Worm (Caenorhabditis elegans): ENCODE measurements around the gene cest-9.2.

ce11 chrX:12184393-12184792, 37.5 kb upstream of the cest-9.2 start:
- TF ChIP-seq alr-1 (tag; optimal IDR thresholded peaks at IDR 0.05) (no peak), mab-5 (tag; optimal IDR thresholded peaks at IDR 0.05) (no peak), nhr-25 (tag; optimal IDR thresholded peaks at IDR 0.05) (no peak), mdl-1 (tag; optimal IDR thresholded peaks at IDR 0.05) (no peak), ztf-11 (tag; optimal IDR thresholded peaks at IDR 0.05) (no peak), nhr-12 (tag; optimal IDR thresholded peaks at IDR 0.05) (no peak), aly-2 (tag; optimal IDR thresholded peaks at IDR 0.05) (no peak), blmp-1 (tag; optimal IDR thresholded peaks at IDR 0.05; ENCODE audit: insufficient read depth) (no peak), nhr-11 (tag; optimal IDR thresholded peaks at IDR 0.05) (no peak), lin-13 (GFP tag; optimal IDR thresholded peaks at IDR 0.05) (no peak), snpc-4 (tag; optimal IDR thresholded peaks at IDR 0.05) (no peak), nhr-77 (tag; optimal IDR thresholded peaks at IDR 0.05) (no peak)

Measured in whole organism, L2 larva.